Worm (Caenorhabditis elegans) whole organism, L2 larva: ENCODE data around the gene B0495.7.

Experiments used
- ama-1 ChIP-seq: fragments of 150-350 bp; optimal IDR thresholded peaks from 2 replicates; lab custom pipeline; 2018; ENCODE audit warnings: inconsistent platforms
- ceh-82 ChIP-seq: fragments of 150-350 bp; optimal IDR thresholded peaks from 2 replicates; lab custom pipeline; 2014; ENCODE audit warnings: missing biosample characterization, missing genetic modification characterization
- elt-1 ChIP-seq: fragments of 150-350 bp; optimal IDR thresholded peaks from 2 replicates; lab custom pipeline; 2014; ENCODE audit warnings: missing biosample characterization, missing genetic modification characterization
- lin-11 ChIP-seq: fragments of 150-350 bp; sonication (generic microtip); optimal IDR thresholded peaks from 2 replicates; lab custom pipeline; 2014; ENCODE audit warnings: missing biosample characterization, missing genetic modification characterization, inconsistent platforms, mixed read lengths
- nhr-12 ChIP-seq: fragments of 150-350 bp; optimal IDR thresholded peaks from 2 replicates; lab custom pipeline; 2014; ENCODE audit warnings: missing biosample characterization, missing genetic modification characterization
- nhr-77 ChIP-seq: fragments of 150-350 bp; optimal IDR thresholded peaks from 2 replicates; lab custom pipeline; 2014; ENCODE audit warnings: missing biosample characterization, missing genetic modification characterization
- skn-1 ChIP-seq: sonication (generic microtip); optimal IDR thresholded peaks from 2 replicates; lab custom pipeline; 2017; ENCODE audit warnings: missing biosample characterization, missing genetic modification characterization
- unc-55 ChIP-seq: fragments of 150-350 bp; sonication (generic microtip); optimal IDR thresholded peaks from 3 replicates; lab custom pipeline; 2014; ENCODE audit warnings: missing biosample characterization, missing genetic modification reagents, missing genetic modification characterization
- unc-62 ChIP-seq: fragments of 150-350 bp; optimal IDR thresholded peaks from 2 replicates; lab custom pipeline; 2014; ENCODE audit warnings: missing biosample characterization, missing genetic modification reagents, missing genetic modification characterization
- zag-1 ChIP-seq: fragments of 150-350 bp; optimal IDR thresholded peaks from 2 replicates; lab custom pipeline; 2014; ENCODE audit warnings: missing biosample characterization, missing genetic modification characterization

- TF ChIP-seq unc-55 (GFP tag; lab: Kevin White, UChicago) = no peak
- TF ChIP-seq lin-11 (tag; lab: Kevin White, UChicago) = no peak
- no peak for TF ChIP-seq unc-62
- TF ChIP-seq skn-1 = no peak
- no peak for TF ChIP-seq nhr-77 (tag; lab: Kevin White, UChicago)
- TF ChIP-seq ama-1 = no peak
- TF ChIP-seq nhr-12 (tag; lab: Kevin White, UChicago) = no peak
- TF ChIP-seq zag-1 (tag; lab: Kevin White, UChicago) = no peak
- TF ChIP-seq elt-1 (tag; lab: Kevin White, UChicago) = no peak
- no peak for TF ChIP-seq ceh-82 (tag; lab: Kevin White, UChicago)
Measured at ce11 chrII:7678512-7678911, 26.5 kb downstream of the B0495.7 start.
